Worm (Caenorhabditis elegans): ENCODE data around the gene K09E9.7.

- TF ChIP-seq pros-1 (tag; optimal IDR thresholded peaks at IDR 0.05) (no peak), gmeb-2 (tag; optimal IDR thresholded peaks at IDR 0.05) (no peak), ahr-1 (tag; optimal IDR thresholded peaks at IDR 0.05) (no peak), ets-4 (tag; optimal IDR thresholded peaks at IDR 0.05) (no peak)
These were observed 12.9 kb upstream of the K09E9.7 start for ce11 chrX:15627814-15628213.

All from whole organism, late embryonic.